Fruit fly (Drosophila melanogaster) whole organism, pupa: ENCODE data around the gene CG45489.
"Not testable (repeated sequence)": the region's sequence is repeated elsewhere in the genome, so short reads cannot be mapped to it uniquely, and the experiment has no call there.

Source experiments
- CG12605 ChIP-seq: fragments of 200-800 bp; sonication (Bioruptor generic); IDR thresholded peaks from 2 replicates; pipeline ENCODE4 v1.3.6; 2022; ENCODE audit warnings: missing biosample characterization, missing genetic modification characterization
- CG13204 ChIP-seq: fragments of 200-800 bp; sonication (Bioruptor generic); optimal IDR thresholded peaks from 2 replicates; lab custom pipeline; 2018; ENCODE audit warnings: missing biosample characterization, mild to moderate bottlenecking, missing genetic modification characterization, moderate library complexity
- CG15710 ChIP-seq: fragments of 200-800 bp; sonication (Bioruptor generic); optimal IDR thresholded peaks from 2 replicates; lab custom pipeline; 2018; ENCODE audit warnings: missing biosample characterization, mild to moderate bottlenecking, missing genetic modification characterization, moderate library complexity
- CG17806 ChIP-seq: fragments of 200-800 bp; sonication (Bioruptor generic); optimal IDR thresholded peaks from 2 replicates; lab custom pipeline; 2018; ENCODE audit warnings: missing biosample characterization, mild to moderate bottlenecking, missing genetic modification characterization, moderate library complexity
- CG34367 ChIP-seq: fragments of 200-800 bp; sonication (Bioruptor generic); optimal IDR thresholded peaks from 2 replicates; lab custom pipeline; 2018; ENCODE audit warnings: missing biosample characterization, mild to moderate bottlenecking, missing genetic modification characterization
- CG8301 ChIP-seq: fragments of 200-800 bp; sonication (Bioruptor generic); optimal IDR thresholded peaks from 2 replicates; lab custom pipeline; 2018; ENCODE audit warnings: missing biosample characterization, mild to moderate bottlenecking, missing genetic modification characterization
- D1 ChIP-seq: fragments of 200-800 bp; sonication (Bioruptor generic); optimal IDR thresholded peaks from 2 replicates; lab custom pipeline; 2018; ENCODE audit warnings: missing biosample characterization, mild to moderate bottlenecking, missing genetic modification characterization, moderate library complexity
- EcR ChIP-seq: fragments of 200-800 bp; sonication (Bioruptor generic); optimal IDR thresholded peaks from 3 replicates; lab custom pipeline; 2019; ENCODE audit warnings: missing biosample characterization, missing genetic modification characterization, mild to moderate bottlenecking, moderate library complexity, missing genetic modification reagents
- Ets98B ChIP-seq: fragments of 200-800 bp; sonication (Bioruptor generic); IDR thresholded peaks from 2 replicates; pipeline ENCODE4 v1.3.6; 2022; ENCODE audit warnings: missing biosample characterization, missing genetic modification characterization
- Pif1A ChIP-seq: fragments of 200-800 bp; sonication (Bioruptor generic); optimal IDR thresholded peaks from 3 replicates; lab custom pipeline; 2016; ENCODE audit warnings: missing biosample characterization, missing genetic modification characterization
- Pif1B ChIP-seq: fragments of 200-800 bp; sonication (Bioruptor generic); optimal IDR thresholded peaks from 3 replicates; lab custom pipeline; 2016; ENCODE audit warnings: missing biosample characterization, missing genetic modification characterization
- Snoo ChIP-seq: fragments of 200-800 bp; sonication (Bioruptor generic); optimal IDR thresholded peaks from 3 replicates; lab custom pipeline; 2017; ENCODE audit warnings: missing biosample characterization, mild to moderate bottlenecking, missing genetic modification characterization, inconsistent platforms
- fd96Ca ChIP-seq: fragments of 200-800 bp; sonication (Bioruptor generic); IDR thresholded peaks from 3 replicates; pipeline ENCODE4 v1.3.6; 2022; ENCODE audit warnings: missing biosample characterization, missing genetic modification characterization

DNA sequence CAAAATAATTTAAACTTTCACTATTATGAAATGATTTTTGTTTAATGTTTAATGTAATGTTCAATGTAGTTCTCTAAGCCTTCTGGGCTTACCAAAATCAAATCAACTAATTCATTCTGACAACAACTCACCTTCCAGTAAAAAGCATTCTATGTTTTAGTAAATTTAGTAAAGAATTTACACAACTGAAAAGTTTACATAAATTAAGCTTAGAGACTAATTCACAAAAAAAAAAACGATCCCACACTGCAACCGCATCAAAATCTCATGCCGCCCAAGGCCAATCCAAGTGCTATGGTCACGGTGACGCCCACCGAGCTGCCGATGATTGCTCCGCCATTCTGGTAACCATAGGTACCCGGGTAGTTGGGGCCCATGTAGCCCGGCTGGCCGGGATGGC, 9.9 kb upstream of the CG45489 start, which contains the start of gene CG45491:
- TF ChIP-seq CG17806 (tag; lab: Kevin White, UChicago); CG15710 (tag; lab: Kevin White, UChicago); CG13204 (GFP tag; lab: Kevin White, UChicago); Snoo (tag; lab: Kevin White, UChicago); CG8301 (tag; lab: Kevin White, UChicago); EcR (GFP tag; lab: Kevin White, UChicago); Pif1A (GFP tag; lab: Kevin White, UChicago); Pif1B (GFP tag; lab: Kevin White, UChicago); CG12605; D1; CG34367 (tag; lab: Kevin White, UChicago); Ets98B (GFP tag; lab: Robert Waterston, UW); fd96Ca (GFP tag; lab: Robert Waterston, UW): not testable (repeated sequence)
